Worm (Caenorhabditis elegans): ENCODE results near the gene sre-32.

DNA sequence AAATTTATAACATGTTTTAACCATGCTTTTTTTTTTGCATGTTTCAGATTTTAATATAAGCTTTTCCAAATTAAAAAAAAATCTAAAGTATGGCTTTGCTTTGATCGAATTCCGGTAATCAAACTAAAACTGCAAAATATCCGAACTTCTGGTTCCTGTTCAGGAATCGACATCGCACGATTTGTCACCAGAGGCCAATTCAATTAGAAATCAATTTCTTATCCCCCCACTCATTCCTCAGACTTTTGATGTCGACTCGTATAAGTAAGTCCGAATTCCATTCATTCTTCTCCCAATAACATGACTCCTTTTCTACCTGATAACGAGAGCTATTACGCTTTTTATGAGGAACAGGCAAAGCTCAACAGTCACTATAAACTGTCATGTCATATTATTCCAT, 8.3 kb downstream of the sre-32 start, which contains the start of gene srh-27:
- no peak for TF ChIP-seq dao-5 (tag; optimal IDR thresholded peaks at IDR 0.05)
- TF ChIP-seq him-1 (tag; optimal IDR thresholded peaks at IDR 0.05), result no peak
- TF ChIP-seq W03F9.2 (tag; optimal IDR thresholded peaks at IDR 0.05), result no peak

Data from whole organism, L4/young adult.